Worm (Caenorhabditis elegans) whole organism, early embryonic: ENCODE data around the gene dsl-1.

Experiments used
- B0310.2 ChIP-seq: sonication (generic microtip); optimal IDR thresholded peaks from 2 replicates; lab custom pipeline; 2016; ENCODE audit warnings: mild to moderate bottlenecking, missing genetic modification characterization, missing compliant biosample characterization
- F13C5.2 ChIP-seq: sonication (generic microtip); optimal IDR thresholded peaks from 2 replicates; lab custom pipeline; 2017; ENCODE audit warnings: mild to moderate bottlenecking, missing genetic modification characterization, inconsistent platforms, missing compliant biosample characterization
- aly-1 ChIP-seq: sonication (generic microtip); optimal IDR thresholded peaks from 2 replicates; lab custom pipeline; 2016; ENCODE audit warnings: missing genetic modification characterization, missing compliant biosample characterization
- ama-1 ChIP-seq: fragments of 150-350 bp; optimal IDR thresholded peaks from 2 replicates; lab custom pipeline; 2014
- ceh-13 ChIP-seq: fragments of 200-800 bp; sonication (Bioruptor generic); optimal IDR thresholded peaks from 2 replicates; lab custom pipeline; 2018; ENCODE audit warnings: mild to moderate bottlenecking, missing genetic modification characterization, missing compliant biosample characterization
- ceh-36 ChIP-seq: sonication (generic microtip); optimal IDR thresholded peaks from 2 replicates; lab custom pipeline; 2016; ENCODE audit warnings: missing genetic modification characterization, inconsistent platforms, missing compliant biosample characterization
- ets-7 ChIP-seq: sonication (generic microtip); optimal IDR thresholded peaks from 2 replicates; lab custom pipeline; 2016; ENCODE audit warnings: missing genotype, missing genetic modification characterization, missing compliant biosample characterization
- flt-1 ChIP-seq: fragments of 200-800 bp; sonication (Bioruptor generic); IDR thresholded peaks from 2 replicates; pipeline ENCODE4 v1.3.6; 2022; ENCODE audit warnings: missing genetic modification characterization, missing compliant biosample characterization
- hmbx-1 ChIP-seq: sonication (generic microtip); optimal IDR thresholded peaks from 2 replicates; lab custom pipeline; 2016; ENCODE audit warnings: mild to moderate bottlenecking, missing genetic modification characterization, missing compliant biosample characterization
- hmg-4 ChIP-seq: fragments of 200-800 bp; sonication (Bioruptor generic); optimal IDR thresholded peaks from 2 replicates; lab custom pipeline; 2018; ENCODE audit warnings: mild to moderate bottlenecking, missing genetic modification characterization, missing compliant biosample characterization
- hnd-1 ChIP-seq: sonication (generic microtip); optimal IDR thresholded peaks from 2 replicates; lab custom pipeline; 2016; ENCODE audit warnings: missing genetic modification characterization, missing compliant biosample characterization
- pes-1 ChIP-seq: fragments of 200-800 bp; sonication (Bioruptor generic); IDR thresholded peaks from 2 replicates; pipeline ENCODE4 v1.3.6; 2022; ENCODE audit warnings: missing genetic modification reagents, missing genetic modification characterization, missing compliant biosample characterization
- scrt-1 ChIP-seq: fragments of 200-800 bp; sonication (Bioruptor generic); IDR thresholded peaks from 2 replicates; pipeline ENCODE4 v1.3.6; 2022; ENCODE audit warnings: missing genetic modification characterization, missing compliant biosample characterization
- sea-1 ChIP-seq: fragments of 200-800 bp; sonication (Bioruptor generic); conservative IDR thresholded peaks from 2 replicates; pipeline ENCODE4 v1.3.6; 2022; ENCODE audit warnings: missing genetic modification characterization, missing compliant biosample characterization
- tbx-11 ChIP-seq: fragments of 200-800 bp; sonication (Bioruptor generic); IDR thresholded peaks from 2 replicates; pipeline ENCODE4 v1.3.6; 2022; ENCODE audit warnings: missing genetic modification characterization, missing compliant biosample characterization
- tbx-37 ChIP-seq: fragments of 200-800 bp; sonication (Bioruptor generic); conservative IDR thresholded peaks from 2 replicates; pipeline ENCODE4 v1.3.6; 2022; ENCODE audit warnings: missing genetic modification reagents, missing genetic modification characterization, missing compliant biosample characterization
- tra-4 ChIP-seq: sonication (generic microtip); optimal IDR thresholded peaks from 2 replicates; lab custom pipeline; 2017; ENCODE audit warnings: missing genetic modification characterization, missing compliant biosample characterization

The dsl-1 gene

DNA sequence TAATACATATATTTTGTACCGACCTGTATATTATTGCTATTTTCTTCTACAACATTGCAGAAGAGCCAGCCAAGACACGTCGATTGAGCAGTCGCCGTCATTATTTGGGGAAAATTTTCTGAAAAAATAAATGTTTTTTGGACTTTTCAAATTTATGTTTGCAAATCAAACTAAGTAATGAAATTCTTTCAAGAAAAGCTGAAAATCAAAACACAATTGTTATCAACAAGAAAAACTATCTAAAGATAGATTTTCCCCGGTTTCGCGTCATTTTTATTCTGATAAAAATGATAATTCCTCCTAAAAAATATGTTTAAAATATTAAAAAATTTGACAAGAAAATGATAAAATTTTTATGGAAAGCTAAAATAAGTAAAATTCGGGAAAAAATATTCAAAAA, 50.0 kb downstream of the dsl-1 start, which contains the start of gene C50A2.3:
Gene C50A2.3, minus strand, starts transcription at position 101 of the 400 bp plus-strand sequence.
- TF ChIP-seq ets-7 (tag; lab: Kevin White, UChicago) = no peak
- no peak for TF ChIP-seq aly-1 (tag; lab: Kevin White, UChicago)
- no peak for TF ChIP-seq F13C5.2 (tag; lab: Kevin White, UChicago)
- no peak for TF ChIP-seq sea-1 (GFP tag; lab: Robert Waterston, UW)
- no peak for TF ChIP-seq hnd-1
- no peak for TF ChIP-seq hmbx-1
- no peak for TF ChIP-seq scrt-1
- no peak for TF ChIP-seq flt-1 (GFP tag; lab: Robert Waterston, UW)
- no peak for TF ChIP-seq tbx-11 (GFP tag; lab: Robert Waterston, UW)
- TF ChIP-seq hmg-4 = no peak
- no peak for TF ChIP-seq ceh-36
- TF ChIP-seq B0310.2 (tag; lab: Kevin White, UChicago) = no peak
- no peak for TF ChIP-seq ama-1
- TF ChIP-seq pes-1 = no peak
- TF ChIP-seq tra-4 = no peak
- no peak for TF ChIP-seq ceh-13 (GFP tag; lab: Kevin White, UChicago)
- TF ChIP-seq tbx-37 (GFP tag; lab: Robert Waterston, UW) = no peak
